Worm (Caenorhabditis elegans) whole organism, L4/young adult: ENCODE measurements around the gene arrd-3.

Experiments used
- W03F9.2 ChIP-seq: fragments of 150-350 bp; optimal IDR thresholded peaks from 2 replicates; lab custom pipeline; 2014; ENCODE audit warnings: missing biosample characterization, missing genetic modification characterization
- dao-5 ChIP-seq: sonication (generic microtip); optimal IDR thresholded peaks from 2 replicates; lab custom pipeline; 2016; ENCODE audit warnings: missing genotype, missing genetic modification characterization, moderate library complexity, missing compliant biosample characterization

DNA sequence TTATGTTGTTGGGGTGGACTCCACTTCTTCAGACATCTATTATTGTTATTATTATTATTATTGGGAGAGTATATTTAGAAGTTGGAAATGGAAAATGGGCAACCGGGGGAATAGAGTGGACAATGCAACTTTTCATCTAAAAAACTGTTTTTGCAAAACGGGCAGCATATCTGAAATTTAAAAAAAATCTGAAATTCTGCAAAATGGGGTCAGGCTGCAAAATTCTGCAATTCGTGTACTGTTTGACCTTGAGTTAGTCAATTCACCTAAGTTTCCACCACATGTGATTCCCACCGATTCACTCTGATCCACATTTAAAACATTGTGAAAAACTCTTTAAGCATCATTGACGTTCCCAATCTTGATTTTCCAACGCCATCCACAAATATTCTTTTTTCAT lies 39.4 kb upstream of the arrd-3 start, which contains the start of gene C06C3.4:
- TF ChIP-seq dao-5 (tag; lab: Kevin White, UChicago) (no peak), W03F9.2 (tag; lab: Kevin White, UChicago) (no peak)
